Worm (Caenorhabditis elegans): ENCODE measurements around the gene svh-5.

- TF ChIP-seq mab-5 (tag; optimal IDR thresholded peaks at IDR 0.05), result no peak
- no peak for TF ChIP-seq bed-3 (GFP tag; optimal IDR thresholded peaks at IDR 0.05)
- TF ChIP-seq hlh-1 (tag; optimal IDR thresholded peaks at IDR 0.05), result no peak
- no peak for TF ChIP-seq nhr-76 (tag; optimal IDR thresholded peaks at IDR 0.05)
- TF ChIP-seq ztf-11 (tag; optimal IDR thresholded peaks at IDR 0.05), result no peak
Observed at ce11 chrX:15385379-15385778, 7.8 kb upstream of the svh-5 start.

Measured in whole organism, mixed stage, embryonic.